Fruit fly (Drosophila melanogaster) whole organism: ENCODE results near the gene CG11164.

Source experiments
- CG8478 ChIP-seq: fragments of >200 bp; optimal IDR thresholded peaks from 2 replicates; lab custom pipeline; 2018; ENCODE audit warnings: inconsistent platforms
- Dll ChIP-seq: fragments of >200 bp; optimal IDR thresholded peaks from 2 replicates; lab custom pipeline; 2017
- EcR ChIP-seq, 2 experiments: fragments of >200 bp; optimal IDR thresholded peaks; 2 replicates each; lab custom pipeline; 2017; ENCODE audit warnings: missing biosample characterization in 2 of 2, missing genetic modification characterization in 2 of 2, missing genetic modification reagents in 2 of 2
- pan ChIP-seq: fragments of >200 bp; optimal IDR thresholded peaks from 2 replicates; lab custom pipeline; 2017
- psq ChIP-seq: fragments of >200 bp; optimal IDR thresholded peaks from 2 replicates; lab custom pipeline; 2017
- usp ChIP-seq: fragments of >200 bp; optimal IDR thresholded peaks from 2 replicates; lab custom pipeline; 2017; ENCODE audit warnings: missing biosample characterization, missing genetic modification characterization, mixed read lengths

The CG11164 gene

dm6 chrX:13646175-13646574 lies 21.6 kb upstream of the CG11164 start:
- no peak for TF ChIP-seq Dll (lab: Kevin White, UChicago)
- TF ChIP-seq CG8478 (lab: Kevin White, UChicago) = no peak
- no peak for TF ChIP-seq EcR (GFP tag; optimal IDR thresholded peaks at IDR 0.05; lab: Kevin White, UChicago)
- no peak for TF ChIP-seq pan
- no peak for TF ChIP-seq psq (lab: Kevin White, UChicago)
- no peak for TF ChIP-seq usp

DNA sequence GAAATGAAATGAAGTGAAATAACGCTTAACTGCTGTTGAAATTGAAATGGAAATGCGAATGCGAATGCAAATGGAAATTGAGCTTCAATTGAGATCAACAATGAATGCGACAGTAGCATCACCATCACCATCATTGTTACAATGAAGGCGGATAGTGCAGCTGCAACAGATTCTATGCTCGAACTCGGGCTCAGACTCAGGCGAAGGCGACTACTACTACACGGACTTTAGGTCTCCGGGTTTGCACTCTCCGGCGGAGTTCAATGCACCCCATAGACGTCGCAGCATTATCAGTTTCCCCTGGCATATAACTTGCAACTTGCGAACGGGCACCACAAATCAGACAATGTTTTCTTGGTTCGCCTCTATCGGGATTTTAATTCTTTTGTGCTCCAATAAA lies 19.0 kb upstream of the CG11164 start:
- TF ChIP-seq EcR (GFP tag; optimal IDR thresholded peaks at IDR 0.05; lab: Kevin White, UChicago) (no peak), CG8478 (lab: Kevin White, UChicago) (no peak), usp (no peak), pan (no peak), psq (lab: Kevin White, UChicago) (no peak), Dll (lab: Kevin White, UChicago) (no peak)

DNA sequence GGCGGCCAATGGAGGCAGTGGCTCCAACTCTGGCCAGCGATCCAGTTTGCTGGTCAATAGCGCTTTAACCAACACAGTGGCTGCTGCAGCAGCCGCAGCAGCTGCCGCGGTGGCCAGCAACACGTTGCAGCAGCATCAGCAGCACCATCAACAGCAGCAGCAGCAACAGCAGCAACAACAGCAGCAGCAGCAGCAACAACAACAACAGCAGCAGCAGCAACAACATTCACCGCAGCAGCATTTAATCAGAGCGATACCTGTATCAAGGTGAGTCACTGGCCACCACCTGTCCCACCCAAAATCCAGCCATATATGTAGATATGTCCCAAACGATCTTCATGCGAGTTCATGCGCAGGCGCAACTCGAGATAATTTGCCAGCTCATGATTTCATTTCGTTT lies 18.0 kb upstream of the CG11164 start:
- TF ChIP-seq Dll (lab: Kevin White, UChicago) (no peak), CG8478 (lab: Kevin White, UChicago) (no peak), psq (lab: Kevin White, UChicago) (no peak), usp (no peak), EcR (GFP tag; optimal IDR thresholded peaks at IDR 0.05; lab: Kevin White, UChicago) (no peak), pan (no peak)

dm6 chrX:13651170-13651569 lies 16.6 kb upstream of the CG11164 start:
- no peak for TF ChIP-seq usp
- TF ChIP-seq Dll (lab: Kevin White, UChicago) = no peak
- TF ChIP-seq psq (lab: Kevin White, UChicago) = no peak
- TF ChIP-seq EcR (GFP tag; optimal IDR thresholded peaks at IDR 0.05; lab: Kevin White, UChicago) = no peak
- TF ChIP-seq pan = no peak
- TF ChIP-seq CG8478 (lab: Kevin White, UChicago) = no peak

- no peak for TF ChIP-seq EcR (GFP tag; optimal IDR thresholded peaks at IDR 0.05; lab: Kevin White, UChicago)
- TF ChIP-seq psq (lab: Kevin White, UChicago) = no peak
- TF ChIP-seq usp = no peak
- no peak for TF ChIP-seq Dll (lab: Kevin White, UChicago)
- no peak for TF ChIP-seq CG8478 (lab: Kevin White, UChicago)
- TF ChIP-seq pan = no peak
Measured at dm6 chrX:13669366-13669765, 1.6 kb downstream of the CG11164 start, which contains the start of gene CG15760. Gene CG15760, plus strand, starts transcription at chrX:13669699.

DNA sequence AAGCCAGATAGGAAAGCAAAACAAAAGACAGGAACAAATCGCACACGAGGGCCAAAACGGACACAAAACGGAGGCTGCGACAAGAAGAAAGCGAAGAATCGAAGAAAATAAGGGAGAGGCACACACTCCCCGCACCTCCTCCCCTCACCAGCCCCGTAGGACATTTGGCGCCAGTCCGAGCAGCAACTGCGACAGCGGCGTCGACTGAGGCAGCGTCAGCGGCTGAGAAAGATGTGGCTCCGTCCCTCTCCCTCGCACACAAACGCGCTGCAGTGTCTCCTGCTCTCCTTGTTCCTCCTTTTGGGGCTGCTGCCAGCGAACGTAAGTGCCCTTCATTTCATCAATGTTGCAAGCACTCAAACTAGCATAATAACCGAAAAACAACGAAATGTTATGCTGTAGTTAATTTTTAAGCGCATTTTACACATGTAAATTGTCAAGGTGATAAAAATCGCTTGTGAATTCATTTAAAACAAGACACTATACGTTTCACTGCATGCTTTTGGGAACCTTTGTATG lies 2.6 kb downstream of the CG11164 start:
- TF ChIP-seq pan (no peak), usp (no peak), Dll (lab: Kevin White, UChicago) (no peak), psq (lab: Kevin White, UChicago) (no peak), EcR (GFP tag; optimal IDR thresholded peaks at IDR 0.05; lab: Kevin White, UChicago) (no peak), CG8478 (lab: Kevin White, UChicago) (no peak)

- TF ChIP-seq CG8478 (lab: Kevin White, UChicago) (no peak), usp (no peak), pan (no peak), psq (lab: Kevin White, UChicago) (no peak), EcR (GFP tag; optimal IDR thresholded peaks at IDR 0.05; lab: Kevin White, UChicago) (no peak), Dll (lab: Kevin White, UChicago) (no peak)
Measured at dm6 chrX:13676458-13676944, 8.7 kb downstream of the CG11164 start, which contains the start of gene CG11162. Gene CG11162, plus strand, starts transcription at chrX:13676894.

DNA sequence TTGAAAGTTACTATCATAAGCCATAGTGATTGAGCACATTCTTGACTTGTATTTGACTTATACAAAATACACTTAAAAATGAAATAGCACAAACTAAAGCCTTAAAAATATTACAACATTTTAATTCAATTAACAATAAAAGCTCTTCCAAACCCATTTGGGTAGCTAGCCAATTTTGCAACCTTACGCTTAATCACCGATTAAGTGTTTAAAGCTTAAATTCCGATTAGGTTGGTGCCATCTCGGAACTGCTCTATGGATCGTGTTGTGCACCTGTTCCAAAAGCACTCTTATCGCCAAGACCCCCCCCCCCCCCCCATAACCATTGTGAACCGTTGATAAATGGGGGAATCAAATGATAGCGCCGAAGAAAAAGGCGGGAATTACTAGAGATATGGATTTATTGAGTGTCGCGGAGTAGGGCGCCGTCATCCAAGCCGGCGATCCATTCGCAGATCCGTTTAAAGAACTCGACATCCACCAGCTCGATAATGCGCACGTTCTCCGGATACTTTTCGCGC lies 10.2 kb downstream of the CG11164 start:
- TF ChIP-seq EcR (GFP tag; optimal IDR thresholded peaks at IDR 0.05; lab: Kevin White, UChicago) = no peak
- no peak for TF ChIP-seq usp
- no peak for TF ChIP-seq CG8478 (lab: Kevin White, UChicago)

DNA sequence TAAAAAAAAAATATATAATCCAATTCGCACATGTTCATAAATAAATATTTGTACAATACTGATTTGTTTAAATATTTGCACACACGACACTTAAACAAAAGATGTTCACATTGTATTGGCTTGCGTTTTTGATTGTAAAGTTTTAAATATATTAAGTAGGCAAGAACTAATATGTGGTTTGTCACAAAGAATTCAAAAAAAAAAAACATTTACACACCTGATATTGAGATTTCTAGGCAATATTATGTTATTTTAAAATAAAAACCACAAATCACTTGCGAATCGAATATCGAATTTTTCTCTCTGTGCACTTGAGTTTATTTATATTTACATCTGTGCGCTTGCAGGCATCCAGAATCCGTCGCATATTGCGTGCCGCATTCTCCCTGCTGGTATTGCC lies 11.8 kb downstream of the CG11164 start:
- no peak for TF ChIP-seq pan
- TF ChIP-seq Dll (lab: Kevin White, UChicago) = no peak
- no peak for TF ChIP-seq usp
- TF ChIP-seq EcR (GFP tag; optimal IDR thresholded peaks at IDR 0.05; lab: Kevin White, UChicago) = no peak
- TF ChIP-seq psq (lab: Kevin White, UChicago) = no peak
- TF ChIP-seq CG8478 (lab: Kevin White, UChicago) = no peak

DNA sequence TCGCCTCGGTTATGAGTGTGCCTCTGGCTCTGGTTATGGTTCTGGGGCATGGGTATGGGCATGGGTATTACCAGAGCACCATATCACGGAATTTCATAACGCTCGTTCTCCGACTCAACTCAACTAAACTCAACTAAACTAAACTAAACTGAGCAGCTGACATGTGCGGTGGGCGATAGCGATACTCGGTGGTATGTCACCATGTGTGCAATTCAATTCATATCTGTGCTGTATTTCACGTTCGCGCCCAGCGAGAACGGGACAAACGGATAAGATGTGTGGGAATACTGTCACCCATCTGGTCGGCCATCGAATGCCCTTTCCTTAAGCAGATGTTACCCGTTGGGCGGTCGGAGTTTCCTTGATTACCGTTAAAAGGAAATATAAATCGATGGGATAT lies 12.4 kb downstream of the CG11164 start, which contains the start of gene CG12177:
CG12177 (minus strand) TSS at position 239 of the 400 bp plus-strand sequence.
- TF ChIP-seq Dll (lab: Kevin White, UChicago) = no peak
- TF ChIP-seq EcR (GFP tag; optimal IDR thresholded peaks at IDR 0.05; lab: Kevin White, UChicago) = no peak
- TF ChIP-seq psq (lab: Kevin White, UChicago) = no peak
- TF ChIP-seq usp = no peak
- TF ChIP-seq CG8478 (lab: Kevin White, UChicago) = no peak

DNA sequence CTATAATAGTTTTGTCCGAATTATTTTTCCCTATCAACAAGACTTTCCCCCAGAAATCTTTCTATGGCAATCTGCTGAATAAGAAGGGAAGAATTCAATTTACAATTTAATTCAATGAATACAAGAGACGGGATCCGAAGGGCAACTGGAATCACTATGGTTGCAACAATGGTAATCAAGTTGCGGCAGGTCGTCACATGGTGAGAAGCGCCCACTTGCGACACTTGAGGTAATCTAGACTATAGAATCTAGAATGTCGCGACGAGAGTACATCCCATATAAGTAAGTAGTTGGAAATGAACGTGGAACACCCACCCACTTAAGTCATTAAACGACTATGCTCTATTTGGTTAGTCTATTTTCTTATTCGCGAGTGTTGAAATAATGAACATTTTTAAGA lies 14.1 kb downstream of the CG11164 start:
- no peak for TF ChIP-seq EcR (GFP tag; optimal IDR thresholded peaks at IDR 0.05; lab: Kevin White, UChicago)
- TF ChIP-seq Dll (lab: Kevin White, UChicago) = no peak
- no peak for TF ChIP-seq CG8478 (lab: Kevin White, UChicago)

- no peak for TF ChIP-seq psq (lab: Kevin White, UChicago)
- TF ChIP-seq usp = no peak
- no peak for TF ChIP-seq pan
- TF ChIP-seq CG8478 (lab: Kevin White, UChicago) = no peak
- no peak for TF ChIP-seq EcR (GFP tag; optimal IDR thresholded peaks at IDR 0.05; lab: Kevin White, UChicago)
- no peak for TF ChIP-seq Dll (lab: Kevin White, UChicago)
Measured at dm6 chrX:13682652-13683051, 14.8 kb downstream of the CG11164 start, which contains the start of gene CG11158. Gene CG11158, plus strand, starts transcription at chrX:13682952.
